Worm (Caenorhabditis elegans): Measurements from ENCODE around the gene F13H6.5.

The F13H6.5 gene

DNA sequence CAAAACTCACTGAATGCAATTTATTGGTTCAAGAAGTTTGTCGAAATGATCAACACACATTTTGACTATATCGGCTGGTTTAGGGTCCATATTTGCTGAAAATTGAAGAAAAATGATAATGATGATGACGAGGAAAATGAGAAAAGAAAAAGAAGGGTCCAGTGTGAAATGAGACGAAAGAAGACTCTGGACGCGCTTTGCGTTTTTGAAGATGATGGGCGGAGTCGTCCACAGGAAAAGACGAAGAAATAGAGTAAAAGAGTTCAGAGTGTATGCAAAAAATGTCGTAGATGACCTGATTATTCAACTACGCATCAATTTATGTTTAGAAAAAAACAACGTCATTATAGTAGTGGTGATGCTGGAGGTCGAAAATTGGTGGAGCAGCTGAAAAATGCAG is at the start of gene F13H6.5:
Gene F13H6.5, minus strand, starts transcription at position 101 of the 400 bp plus-strand sequence.
- TF ChIP-seq ZK185.1 (tag; optimal IDR thresholded peaks at IDR 0.05; ENCODE audit: poor library complexity, severe bottlenecking): no peak
- TF ChIP-seq madf-10 (tag; optimal IDR thresholded peaks at IDR 0.05): no peak
- no peak for TF ChIP-seq F33H1.4 (GFP tag; IDR thresholded peaks at IDR 0.05)
- no peak for TF ChIP-seq xnd-1 (tag; optimal IDR thresholded peaks at IDR 0.05)
- no peak for TF ChIP-seq hmg-1.2 (GFP tag; IDR thresholded peaks at IDR 0.05)
- TF ChIP-seq hlh-26 (GFP tag; conservative IDR thresholded peaks at IDR 0.05): no peak
- no peak for TF ChIP-seq C17E4.6 (GFP tag; IDR thresholded peaks at IDR 0.05)
- no peak for TF ChIP-seq hsf-1 (GFP tag; IDR thresholded peaks at IDR 0.05)
- no peak for TF ChIP-seq ceh-79 (tag; optimal IDR thresholded peaks at IDR 0.05)
- TF ChIP-seq ztf-6 (GFP tag; IDR thresholded peaks at IDR 0.05): no peak
- TF ChIP-seq D2030.7 (GFP tag; IDR thresholded peaks at IDR 0.05): no peak

DNA sequence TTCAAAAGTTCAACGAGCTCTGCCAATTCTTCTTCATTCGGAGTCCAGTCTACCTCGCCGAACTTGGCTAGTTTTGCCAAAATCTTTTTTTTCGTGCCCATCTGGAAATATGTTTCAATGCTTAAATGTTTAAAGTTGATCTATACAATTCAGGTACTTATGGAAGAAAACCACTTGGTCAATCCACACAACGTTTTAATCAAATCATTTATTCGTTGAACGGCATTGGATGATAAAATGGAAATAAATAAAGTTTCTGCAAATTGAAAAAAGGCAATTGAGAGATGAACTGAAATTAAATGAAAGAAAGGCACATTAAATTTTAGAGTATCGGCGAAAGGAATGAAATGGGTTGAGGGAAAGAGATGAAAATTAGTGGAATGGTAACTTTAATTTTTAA is 49.3 kb upstream of the F13H6.5 start, which contains the start of gene urb-1:
Gene urb-1, minus strand, starts transcription at position 101 of the 400 bp plus-strand sequence.
- TF ChIP-seq fkh-3 (tag; optimal IDR thresholded peaks at IDR 0.05) (no peak), ama-1 (optimal IDR thresholded peaks at IDR 0.05) (no peak), ama-1 (GFP tag; optimal IDR thresholded peaks at IDR 0.05) (peak in 1 of 2 experiments; percentile 19)

DNA sequence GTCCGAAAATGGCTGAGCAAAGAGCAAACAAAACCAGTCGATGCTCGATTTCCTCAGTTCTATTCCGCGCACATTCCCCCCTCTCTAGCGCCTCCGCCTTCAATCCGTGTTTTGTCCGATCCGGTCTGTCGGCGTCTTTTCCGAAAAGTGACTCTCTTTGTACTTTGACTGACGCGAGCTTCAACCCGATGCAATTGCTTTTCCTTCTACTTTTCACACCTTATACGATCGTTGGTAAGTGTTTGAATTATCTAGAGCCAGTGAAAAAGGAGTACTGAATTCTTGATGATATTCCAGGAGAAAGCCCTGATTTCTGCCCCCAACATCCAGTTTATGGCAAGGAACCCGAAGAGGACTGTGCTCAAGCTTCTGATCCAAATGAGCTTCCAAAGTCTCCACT is 40.2 kb upstream of the F13H6.5 start, which contains the start of gene cht-6:
Gene cht-6, plus strand, starts transcription at position 9 of the 400 bp plus-strand sequence.
- TF ChIP-seq tbx-9 (tag; optimal IDR thresholded peaks at IDR 0.05; ENCODE audit: borderline replicate concordance) (no peak), sptf-2 (GFP tag; optimal IDR thresholded peaks at IDR 0.05) (no peak), D2030.7 (GFP tag; IDR thresholded peaks at IDR 0.05) (no peak), ceh-58 (GFP tag; IDR thresholded peaks at IDR 0.05) (no peak), F57A8.1 (GFP tag; optimal IDR thresholded peaks at IDR 0.05) (no peak), ceh-91 (GFP tag; IDR thresholded peaks at IDR 0.05) (no peak), let-526 (GFP tag; IDR thresholded peaks at IDR 0.05) (no peak), Y53F4B.3 (GFP tag; IDR thresholded peaks at IDR 0.05) (no peak), sdz-38 (tag; optimal IDR thresholded peaks at IDR 0.05) (no peak)

DNA sequence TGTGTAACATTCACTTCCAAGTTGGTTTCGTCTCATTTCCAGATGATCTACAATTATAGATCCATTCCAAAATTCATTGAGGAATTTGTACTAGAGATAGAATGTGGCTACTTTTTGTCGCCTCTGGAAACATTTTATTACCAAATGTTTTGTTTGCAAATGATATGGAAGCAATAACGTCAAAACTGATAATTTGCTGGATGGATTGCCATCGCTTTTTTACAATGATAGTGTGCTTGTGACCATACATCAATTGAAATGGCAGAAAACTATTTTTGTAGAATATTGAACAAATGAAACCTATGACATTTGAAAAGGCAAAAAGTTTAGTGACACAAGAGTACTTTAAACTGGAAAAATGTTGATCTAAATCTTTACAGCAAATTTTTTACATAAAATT is 39.7 kb upstream of the F13H6.5 start:
- TF ChIP-seq nhr-80 (tag; optimal IDR thresholded peaks at IDR 0.05): peak; percentile 53
- no peak for TF ChIP-seq ets-4 (GFP tag; optimal IDR thresholded peaks at IDR 0.05)

DNA sequence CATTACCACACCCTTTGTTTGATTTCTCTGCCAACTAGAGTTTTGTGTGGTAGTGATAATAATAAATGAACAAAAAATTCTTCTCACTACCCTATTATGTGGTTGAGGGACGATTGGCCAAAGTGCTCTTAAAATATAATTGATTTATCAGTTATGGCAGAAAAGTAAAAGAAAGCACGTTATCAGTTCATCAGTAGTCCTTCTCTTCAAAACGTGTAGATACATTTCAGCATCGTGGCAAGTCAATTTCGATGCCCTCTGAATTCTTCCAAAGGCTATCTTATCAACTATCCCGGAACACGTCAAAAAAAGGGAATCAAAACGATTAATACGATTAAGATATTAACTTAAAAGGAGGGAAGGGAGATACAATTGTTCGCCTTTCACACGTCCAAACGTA is 38.3 kb upstream of the F13H6.5 start:
- no peak for TF ChIP-seq nfyb-1 (GFP tag; IDR thresholded peaks at IDR 0.05)
- TF ChIP-seq ztf-26 (tag; optimal IDR thresholded peaks at IDR 0.05): no peak
- peak; percentile 96 for TF ChIP-seq nhr-80 (tag; optimal IDR thresholded peaks at IDR 0.05)
- peak; percentile 69 for TF ChIP-seq atf-7 (tag; optimal IDR thresholded peaks at IDR 0.05)
- TF ChIP-seq egl-44 (GFP tag; IDR thresholded peaks at IDR 0.05): peak; percentile 46; the same call in 1 of the 2 replicates
- no peak for TF ChIP-seq Y56A3A.18 (GFP tag; IDR thresholded peaks at IDR 0.05)
- TF ChIP-seq bed-2 (GFP tag; IDR thresholded peaks at IDR 0.05): no peak
- TF ChIP-seq ceh-27 (GFP tag; optimal IDR thresholded peaks at IDR 0.05): no peak
- TF ChIP-seq dox-1 (GFP tag; IDR thresholded peaks at IDR 0.05): peak; percentile 51; the same call in 1 of the 2 replicates
- TF ChIP-seq aptf-2 (GFP tag; conservative IDR thresholded peaks at IDR 0.05): no peak
- TF ChIP-seq dpl-1 (GFP tag; optimal IDR thresholded peaks at IDR 0.05): no peak
- TF ChIP-seq chd-7 (tag; optimal IDR thresholded peaks at IDR 0.05): peak; percentile 14
- peak; percentile 51 for TF ChIP-seq ztf-22 (GFP tag; optimal IDR thresholded peaks at IDR 0.05)
- TF ChIP-seq F52B5.7 (tag; optimal IDR thresholded peaks at IDR 0.05): no peak
- peak; percentile 78 to 82 for TF ChIP-seq let-607 (tag; optimal IDR thresholded peaks at IDR 0.05)
- no peak for TF ChIP-seq ceh-58 (GFP tag; IDR thresholded peaks at IDR 0.05)
- peak; percentile 94 for TF ChIP-seq ets-4 (GFP tag; optimal IDR thresholded peaks at IDR 0.05)
- no peak for TF ChIP-seq lsl-1 (GFP tag; optimal IDR thresholded peaks at IDR 0.05)

All from whole organism, young adult.